Worm (Caenorhabditis elegans): Measurements from ENCODE around the gene shn-1.

The shn-1 gene

DNA sequence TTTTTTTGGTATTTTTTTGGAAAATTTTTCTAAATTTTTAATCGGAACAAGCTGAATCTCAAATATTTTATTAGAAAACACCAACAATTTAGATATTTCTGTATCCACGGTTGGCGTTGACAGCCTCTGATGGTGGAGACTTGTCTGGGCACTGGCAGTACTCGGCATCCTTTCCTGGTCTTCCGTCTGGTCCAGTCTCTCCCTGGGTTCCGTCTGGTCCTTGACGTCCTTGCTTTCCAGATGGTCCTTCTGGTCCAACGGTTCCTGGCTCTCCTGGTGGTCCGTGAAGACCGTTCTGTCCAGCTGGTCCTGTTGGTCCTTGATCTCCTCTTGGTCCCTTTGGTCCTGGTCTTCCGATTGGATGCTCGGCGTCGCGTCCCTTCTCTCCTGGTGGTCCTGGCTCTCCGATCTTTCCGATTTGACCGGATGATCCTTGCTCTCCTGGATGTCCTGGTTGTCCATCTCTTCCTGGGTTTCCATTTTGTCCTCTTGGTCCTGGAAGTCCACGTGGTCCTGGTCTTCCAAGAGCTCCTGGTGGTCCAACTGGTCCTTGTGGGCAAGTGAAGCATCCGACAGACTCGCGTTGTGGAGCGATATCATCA is 54.0 kb downstream of the shn-1 start:
- peak; percentile 8; the same call in 1 of the 2 replicates for TF ChIP-seq egrh-3 (GFP tag; IDR thresholded peaks at IDR 0.05)
- TF ChIP-seq repo-1 (tag; optimal IDR thresholded peaks at IDR 0.05): no peak
- no peak for TF ChIP-seq egl-18 (GFP tag; IDR thresholded peaks at IDR 0.05)
- TF ChIP-seq ztf-25 (GFP tag; IDR thresholded peaks at IDR 0.05): no peak
- no peak for TF ChIP-seq Y95B8A.8 (GFP tag; IDR thresholded peaks at IDR 0.05)
- no peak for TF ChIP-seq F52B5.7 (tag; optimal IDR thresholded peaks at IDR 0.05)
- no peak for TF ChIP-seq him-1 (tag; optimal IDR thresholded peaks at IDR 0.05)
- TF ChIP-seq lsy-27 (tag; optimal IDR thresholded peaks at IDR 0.05; ENCODE audit: borderline replicate concordance, insufficient read depth): no peak
- peak; percentile 81 for TF ChIP-seq zfh-2 (GFP tag; conservative IDR thresholded peaks at IDR 0.05)
- no peak for TF ChIP-seq madf-6 (GFP tag; IDR thresholded peaks at IDR 0.05)
- TF ChIP-seq akir-1 (GFP tag; optimal IDR thresholded peaks at IDR 0.05): no peak
- TF ChIP-seq rec-8 (tag; optimal IDR thresholded peaks at IDR 0.05): no peak
- no peak for TF ChIP-seq F37B4.10 (GFP tag; IDR thresholded peaks at IDR 0.05)
- TF ChIP-seq bed-1 (GFP tag; IDR thresholded peaks at IDR 0.05): 0 out of 2 replicates have a peak, but pooled peaks have one; percentile 20
- TF ChIP-seq T07F8.4 (tag; optimal IDR thresholded peaks at IDR 0.05): no peak
- TF ChIP-seq xnd-1 (tag; optimal IDR thresholded peaks at IDR 0.05): no peak
- TF ChIP-seq ztf-18 (tag; optimal IDR thresholded peaks at IDR 0.05): no peak
- TF ChIP-seq B0336.3 (GFP tag; IDR thresholded peaks at IDR 0.05): no peak
- no peak for TF ChIP-seq pbrm-1 (GFP tag; IDR thresholded peaks at IDR 0.05)
- TF ChIP-seq efl-1 (GFP tag; optimal IDR thresholded peaks at IDR 0.05): no peak
- no peak for TF ChIP-seq madf-10 (tag; optimal IDR thresholded peaks at IDR 0.05)
- no peak for TF ChIP-seq K12H6.12 (tag; optimal IDR thresholded peaks at IDR 0.05)
- no peak for TF ChIP-seq hmg-20 (GFP tag; IDR thresholded peaks at IDR 0.05)
- TF ChIP-seq hmg-1.2 (GFP tag; IDR thresholded peaks at IDR 0.05): no peak
- TF ChIP-seq ceh-58 (GFP tag; IDR thresholded peaks at IDR 0.05): no peak
- no peak for TF ChIP-seq mes-4 (tag; optimal IDR thresholded peaks at IDR 0.05)

DNA sequence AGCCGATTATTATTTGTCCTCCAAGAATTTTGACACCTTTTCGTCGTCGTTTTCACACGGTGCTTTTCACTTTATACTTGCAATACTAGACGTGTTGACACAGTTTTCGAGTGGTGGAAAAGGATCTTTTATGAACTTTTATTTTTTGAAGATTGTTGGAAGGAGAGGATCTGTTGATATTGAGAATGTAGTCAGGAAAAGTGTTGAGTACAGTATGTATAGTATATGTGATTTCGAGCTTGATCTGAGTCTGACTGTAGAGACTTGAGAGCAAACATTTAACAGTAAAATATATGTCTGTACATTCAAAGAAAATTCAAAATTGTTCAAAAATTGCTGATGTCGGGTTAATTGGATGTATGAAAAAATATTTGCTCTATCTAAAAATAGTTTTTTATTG is 54.6 kb downstream of the shn-1 start:
- TF ChIP-seq ztf-28 (GFP tag; IDR thresholded peaks at IDR 0.05) (no peak), lin-35 (GFP tag; optimal IDR thresholded peaks at IDR 0.05) (no peak), B0035.1 (tag; optimal IDR thresholded peaks at IDR 0.05) (no peak), F57C9.4 (tag; optimal IDR thresholded peaks at IDR 0.05) (no peak), cebp-2 (GFP tag; IDR thresholded peaks at IDR 0.05) (no peak), F37B4.10 (GFP tag; IDR thresholded peaks at IDR 0.05) (no peak), madf-3 (GFP tag; IDR thresholded peaks at IDR 0.05) (no peak), madf-6 (GFP tag; IDR thresholded peaks at IDR 0.05) (no peak), ceh-91 (GFP tag; IDR thresholded peaks at IDR 0.05) (no peak), nhr-179 (tag; optimal IDR thresholded peaks at IDR 0.05) (no peak)

DNA sequence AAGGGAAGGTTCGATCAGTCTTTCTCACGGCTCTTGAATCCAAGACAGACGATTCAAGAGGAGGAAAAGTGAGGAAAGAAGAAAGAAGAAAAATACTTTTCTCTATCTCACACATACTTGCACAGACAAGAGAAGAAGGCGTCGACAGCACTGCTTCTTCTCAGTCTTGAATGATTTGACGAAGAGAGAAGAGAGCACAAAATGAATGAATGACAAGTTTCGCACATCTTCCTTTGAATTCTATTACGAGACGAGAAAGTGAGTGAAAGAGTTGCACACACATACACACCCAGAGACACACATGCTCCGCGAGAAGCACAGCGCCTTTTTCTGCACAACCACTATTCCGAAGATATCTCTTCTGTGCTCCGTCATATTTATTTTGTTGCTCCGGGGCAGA is 55.1 kb downstream of the shn-1 start:
- no peak; the same call in 1 of the 2 replicates for TF ChIP-seq zfh-2 (GFP tag; conservative IDR thresholded peaks at IDR 0.05)
- TF ChIP-seq let-526 (GFP tag; IDR thresholded peaks at IDR 0.05): no peak
- TF ChIP-seq Y79H2A.3 (GFP tag; conservative IDR thresholded peaks at IDR 0.05): no peak
- no peak for TF ChIP-seq ccch-3 (GFP tag; optimal IDR thresholded peaks at IDR 0.05)

Data from whole organism, young adult.